Worm (Caenorhabditis elegans): ENCODE data around the gene C06C6.9.

The C06C6.9 gene

ce11 chrV:16029237-16029636, 32.7 kb upstream of the C06C6.9 start:
- TF ChIP-seq nhr-76 (tag; optimal IDR thresholded peaks at IDR 0.05) (no peak), sptf-1 (tag; optimal IDR thresholded peaks at IDR 0.05) (no peak), lsy-2 (tag; optimal IDR thresholded peaks at IDR 0.05) (no peak), zip-8 (tag; optimal IDR thresholded peaks at IDR 0.05) (no peak), pha-4 (tag; optimal IDR thresholded peaks at IDR 0.05) (no peak), ham-2 (GFP tag; optimal IDR thresholded peaks at IDR 0.05) (no peak), sem-2 (GFP tag; optimal IDR thresholded peaks at IDR 0.05) (no peak), unc-120 (tag; optimal IDR thresholded peaks at IDR 0.05; ENCODE audit: poor library complexity, severe bottlenecking) (no peak), blmp-1 (tag; optimal IDR thresholded peaks at IDR 0.05) (no peak), nhr-12 (tag; optimal IDR thresholded peaks at IDR 0.05) (no peak), ceh-39 (tag; optimal IDR thresholded peaks at IDR 0.05) (no peak), mep-1 (tag; optimal IDR thresholded peaks at IDR 0.05) (no peak), bed-3 (GFP tag; optimal IDR thresholded peaks at IDR 0.05) (no peak), M03D4.4 (tag; optimal IDR thresholded peaks at IDR 0.05) (no peak)

- TF ChIP-seq M03D4.4 (tag; optimal IDR thresholded peaks at IDR 0.05) (no peak), lsy-2 (tag; optimal IDR thresholded peaks at IDR 0.05) (no peak), unc-120 (tag; optimal IDR thresholded peaks at IDR 0.05; ENCODE audit: poor library complexity, severe bottlenecking) (no peak), pha-4 (tag; optimal IDR thresholded peaks at IDR 0.05) (no peak), ceh-39 (tag; optimal IDR thresholded peaks at IDR 0.05) (no peak), cnd-1 (tag; optimal IDR thresholded peaks at IDR 0.05) (no peak), ceh-43 (GFP tag; optimal IDR thresholded peaks at IDR 0.05) (no peak), drap-1 (GFP tag; optimal IDR thresholded peaks at IDR 0.05) (no peak), ces-1 (GFP tag; optimal IDR thresholded peaks at IDR 0.05) (no peak), blmp-1 (tag; optimal IDR thresholded peaks at IDR 0.05) (no peak), lin-32 (GFP tag; optimal IDR thresholded peaks at IDR 0.05) (no peak), elt-3 (tag; optimal IDR thresholded peaks at IDR 0.05) (no peak), ceh-83 (GFP tag; optimal IDR thresholded peaks at IDR 0.05) (no peak), flh-1 (GFP tag; optimal IDR thresholded peaks at IDR 0.05) (no peak), lin-13 (tag; optimal IDR thresholded peaks at IDR 0.05) (no peak), unc-62 (GFP tag; optimal IDR thresholded peaks at IDR 0.05) (no peak)
Measured at ce11 chrV:16024917-16025316, 28.4 kb upstream of the C06C6.9 start.

DNA sequence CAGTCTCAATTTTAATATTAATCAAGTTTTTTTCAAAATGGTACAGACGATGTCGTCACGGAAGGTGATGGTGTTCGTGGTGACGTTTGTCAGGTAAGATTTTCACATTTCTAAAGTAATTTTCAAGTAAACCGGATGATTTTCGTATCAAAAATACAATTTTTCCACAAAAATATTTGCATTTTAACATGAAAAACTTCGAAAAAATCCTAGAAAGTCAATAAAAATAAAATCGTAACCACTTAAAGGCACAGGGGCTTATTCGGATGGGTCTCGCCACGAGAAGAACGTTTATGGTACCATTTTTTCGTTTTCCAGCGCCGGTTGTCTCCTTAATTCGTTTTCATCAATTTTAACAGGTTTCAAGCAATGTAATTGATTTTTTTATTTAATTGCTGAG, 27.7 kb upstream of the C06C6.9 start, which contains the start of gene T10C6.6:
Gene T10C6.6 (plus strand): TSS at position 27 of the 400 bp plus-strand sequence.
- TF ChIP-seq nhr-12 (tag; optimal IDR thresholded peaks at IDR 0.05) (no peak), cnd-1 (tag; optimal IDR thresholded peaks at IDR 0.05) (no peak), pha-4 (tag; optimal IDR thresholded peaks at IDR 0.05) (no peak), sem-2 (GFP tag; optimal IDR thresholded peaks at IDR 0.05) (no peak), ces-1 (GFP tag; optimal IDR thresholded peaks at IDR 0.05) (no peak), hlh-1 (tag; optimal IDR thresholded peaks at IDR 0.05) (no peak), flh-1 (GFP tag; optimal IDR thresholded peaks at IDR 0.05) (no peak), sptf-1 (tag; optimal IDR thresholded peaks at IDR 0.05) (no peak), unc-39 (tag; optimal IDR thresholded peaks at IDR 0.05) (no peak), ceh-39 (tag; optimal IDR thresholded peaks at IDR 0.05) (no peak), lin-13 (tag; optimal IDR thresholded peaks at IDR 0.05) (no peak), mab-5 (tag; optimal IDR thresholded peaks at IDR 0.05) (no peak), unc-62 (GFP tag; optimal IDR thresholded peaks at IDR 0.05) (no peak), tbx-8 (GFP tag; optimal IDR thresholded peaks at IDR 0.05) (no peak), snpc-4 (tag; optimal IDR thresholded peaks at IDR 0.05) (no peak), drap-1 (GFP tag; optimal IDR thresholded peaks at IDR 0.05) (no peak), unc-120 (tag; optimal IDR thresholded peaks at IDR 0.05; ENCODE audit: poor library complexity, severe bottlenecking) (no peak), nhr-2 (tag; optimal IDR thresholded peaks at IDR 0.05) (no peak), elt-1 (tag; optimal IDR thresholded peaks at IDR 0.05; ENCODE audit: borderline replicate concordance, insufficient read depth) (no peak)

- no peak for TF ChIP-seq nhr-76 (tag; optimal IDR thresholded peaks at IDR 0.05)
- TF ChIP-seq blmp-1 (tag; optimal IDR thresholded peaks at IDR 0.05): no peak
- no peak for TF ChIP-seq zip-8 (tag; optimal IDR thresholded peaks at IDR 0.05)
- TF ChIP-seq unc-39 (tag; optimal IDR thresholded peaks at IDR 0.05): no peak
- no peak for TF ChIP-seq elt-3 (tag; optimal IDR thresholded peaks at IDR 0.05)
- TF ChIP-seq snpc-4 (tag; optimal IDR thresholded peaks at IDR 0.05): no peak
- no peak for TF ChIP-seq lsy-2 (tag; optimal IDR thresholded peaks at IDR 0.05)
- TF ChIP-seq mep-1 (tag; optimal IDR thresholded peaks at IDR 0.05): no peak
- TF ChIP-seq drap-1 (GFP tag; optimal IDR thresholded peaks at IDR 0.05): no peak
- TF ChIP-seq cnd-1 (tag; optimal IDR thresholded peaks at IDR 0.05): no peak
- no peak for TF ChIP-seq sem-2 (GFP tag; optimal IDR thresholded peaks at IDR 0.05)
- no peak for TF ChIP-seq tbx-8 (GFP tag; optimal IDR thresholded peaks at IDR 0.05)
- no peak for TF ChIP-seq mab-5 (tag; optimal IDR thresholded peaks at IDR 0.05)
- no peak for TF ChIP-seq pha-4 (tag; optimal IDR thresholded peaks at IDR 0.05)
- no peak for TF ChIP-seq ceh-39 (tag; optimal IDR thresholded peaks at IDR 0.05)
- no peak for TF ChIP-seq M03D4.4 (tag; optimal IDR thresholded peaks at IDR 0.05)
- TF ChIP-seq mls-2 (tag; optimal IDR thresholded peaks at IDR 0.05): no peak
- TF ChIP-seq ceh-83 (GFP tag; optimal IDR thresholded peaks at IDR 0.05): no peak
- TF ChIP-seq ces-1 (GFP tag; optimal IDR thresholded peaks at IDR 0.05): no peak
- no peak for TF ChIP-seq lin-13 (tag; optimal IDR thresholded peaks at IDR 0.05)
Measured at ce11 chrV:16023559-16023958, 27.0 kb upstream of the C06C6.9 start.
